Worm (Caenorhabditis elegans): ENCODE results near the gene F18A1.7.

F18A1.7 gene

ce11 chrII:7695636-7696035, 32.1 kb upstream of the F18A1.7 start (continued):
- TF ChIP-seq rbr-2 (tag; optimal IDR thresholded peaks at IDR 0.05) (no peak), pha-4 (GFP tag; IDR thresholded peaks at IDR 0.05) (no peak), pha-4 (tag; optimal IDR thresholded peaks at IDR 0.05) (no peak), F44E2.7 (GFP tag; IDR thresholded peaks at IDR 0.05) (no peak), T20F7.1 (GFP tag; optimal IDR thresholded peaks at IDR 0.05) (peak; percentile 20), lir-3 (tag; optimal IDR thresholded peaks at IDR 0.05) (no peak), nhr-11 (tag; optimal IDR thresholded peaks at IDR 0.05) (no peak), unc-62 (GFP tag; optimal IDR thresholded peaks at IDR 0.05 in 1 of 2) (peak in 1 of 2 experiments; percentile 26), unc-62 (tag; optimal IDR thresholded peaks at IDR 0.05) (no peak), nhr-28 (tag; optimal IDR thresholded peaks at IDR 0.05) (peak; percentile 60), F37D6.2 (tag; optimal IDR thresholded peaks at IDR 0.05) (no peak), madf-9 (GFP tag; conservative IDR thresholded peaks at IDR 0.05) (no peak), snpc-4 (tag; optimal IDR thresholded peaks at IDR 0.05) (no peak), arid-1 (GFP tag; conservative IDR thresholded peaks at IDR 0.05) (no peak), nhr-102 (tag; optimal IDR thresholded peaks at IDR 0.05) (peak; percentile 24), lin-38 (GFP tag; IDR thresholded peaks at IDR 0.05) (no peak), cey-2 (tag; optimal IDR thresholded peaks at IDR 0.05; ENCODE audit: borderline replicate concordance, insufficient read depth) (no peak)

- TF ChIP-seq pqm-1 (tag; optimal IDR thresholded peaks at IDR 0.05) = peak; percentile 81
- peak; percentile 55 for TF ChIP-seq nhr-28 (tag; optimal IDR thresholded peaks at IDR 0.05)
- TF ChIP-seq aha-1 (tag) = no peak
- TF ChIP-seq mep-1 (tag; optimal IDR thresholded peaks at IDR 0.05) = no peak
- no peak for TF ChIP-seq daf-16 (GFP tag; optimal IDR thresholded peaks at IDR 0.05)
- TF ChIP-seq daf-16 (tag; optimal IDR thresholded peaks at IDR 0.05) = peak; percentile 34
- TF ChIP-seq dve-1 (tag; optimal IDR thresholded peaks at IDR 0.05; ENCODE audit: insufficient read depth) = peak; percentile 62
- peak; percentile 37 for TF ChIP-seq nhr-77 (tag; optimal IDR thresholded peaks at IDR 0.05)
- TF ChIP-seq nhr-10 (tag; optimal IDR thresholded peaks at IDR 0.05) = no peak
- TF ChIP-seq dmd-6 (GFP tag; IDR thresholded peaks at IDR 0.05) = peak; percentile 54; the same call in 1 of the 2 replicates
- TF ChIP-seq mdl-1 (tag; optimal IDR thresholded peaks at IDR 0.05) = peak in 1 of 2 experiments; percentile 17
- peak; percentile 69 for TF ChIP-seq php-3 (GFP tag; IDR thresholded peaks at IDR 0.05)
- TF ChIP-seq hlh-11 (tag; optimal IDR thresholded peaks at IDR 0.05) = peak; percentile 61
Measured at ce11 chrII:7694745-7695144, 31.2 kb upstream of the F18A1.7 start.

- peak; percentile 57 for TF ChIP-seq nhr-28 (tag; optimal IDR thresholded peaks at IDR 0.05)
- TF ChIP-seq dve-1 (tag; optimal IDR thresholded peaks at IDR 0.05; ENCODE audit: insufficient read depth) = peak; percentile 47
- TF ChIP-seq unc-62 (GFP tag; optimal IDR thresholded peaks at IDR 0.05 in 1 of 2) = peak in 1 of 2 experiments; percentile 37
- TF ChIP-seq unc-62 (tag; optimal IDR thresholded peaks at IDR 0.05) = no peak
- TF ChIP-seq pqm-1 (tag; optimal IDR thresholded peaks at IDR 0.05) = peak; percentile 62
- TF ChIP-seq daf-16 (GFP tag; optimal IDR thresholded peaks at IDR 0.05) = no peak
- TF ChIP-seq daf-16 (tag; optimal IDR thresholded peaks at IDR 0.05) = peak; percentile 40
- TF ChIP-seq tra-1 (GFP tag; IDR thresholded peaks at IDR 0.05) = peak; percentile 58; the same call in 1 of the 2 replicates
- no peak for TF ChIP-seq lin-39 (tag; optimal IDR thresholded peaks at IDR 0.05)
- no peak for TF ChIP-seq daf-19 (GFP tag; conservative IDR thresholded peaks at IDR 0.05)
- peak; percentile 41 for TF ChIP-seq hlh-11 (tag; optimal IDR thresholded peaks at IDR 0.05)
- peak; percentile 73 for TF ChIP-seq dmd-6 (GFP tag; IDR thresholded peaks at IDR 0.05)
- no peak for TF ChIP-seq lin-29 (GFP tag; IDR thresholded peaks at IDR 0.05)
- TF ChIP-seq ceh-20 (GFP tag; IDR thresholded peaks at IDR 0.05) = no peak
- TF ChIP-seq php-3 (GFP tag; IDR thresholded peaks at IDR 0.05) = peak; percentile 50; the same call in 1 of the 2 replicates
Measured at ce11 chrII:7693929-7694328, 30.4 kb upstream of the F18A1.7 start, which contains the start of gene nhx-2. Gene nhx-2 (minus strand): TSS chrII:7693957.

- TF ChIP-seq dve-1 (tag; optimal IDR thresholded peaks at IDR 0.05; ENCODE audit: insufficient read depth) = no peak
- no peak for TF ChIP-seq vab-7 (GFP tag; IDR thresholded peaks at IDR 0.05)
- no peak for TF ChIP-seq hlh-11 (tag; optimal IDR thresholded peaks at IDR 0.05)
- no peak for TF ChIP-seq Y105C5A.15 (GFP tag; IDR thresholded peaks at IDR 0.05)
- TF ChIP-seq zip-11 (GFP tag; IDR thresholded peaks at IDR 0.05) = no peak
- no peak for TF ChIP-seq sdz-12 (GFP tag; optimal IDR thresholded peaks at IDR 0.05)
- TF ChIP-seq nhr-77 (tag; optimal IDR thresholded peaks at IDR 0.05) = no peak
- no peak for TF ChIP-seq snpc-1.2 (GFP tag; IDR thresholded peaks at IDR 0.05)
- TF ChIP-seq nhr-28 (tag; optimal IDR thresholded peaks at IDR 0.05) = no peak
- TF ChIP-seq T20F7.1 (GFP tag; optimal IDR thresholded peaks at IDR 0.05) = no peak
- TF ChIP-seq lin-39 (tag; optimal IDR thresholded peaks at IDR 0.05) = no peak
- no peak for TF ChIP-seq ceh-62 (tag; optimal IDR thresholded peaks at IDR 0.05)
- no peak for TF ChIP-seq spr-1 (tag; optimal IDR thresholded peaks at IDR 0.05)
- no peak for TF ChIP-seq ZK546.5 (tag; optimal IDR thresholded peaks at IDR 0.05)
Measured at ce11 chrII:7690384-7690783, 26.8 kb upstream of the F18A1.7 start, which contains the start of gene pid-1. Gene pid-1 (minus strand): TSS chrII:7690556.

All from whole organism, L4 larva.